Fruit fly (Drosophila melanogaster) S2 (cell line): ENCODE data around the gene CG42656.

ENCODE experiments used
- CG8478 ChIP-seq: fragments of >200 bp; optimal IDR thresholded peaks from 2 replicates; lab custom pipeline; 2018
- CTCF ChIP-seq, 2 experiments: fragments of >200 bp; optimal IDR thresholded peaks; 2 replicates each; lab custom pipeline; 2018

dm6 chr3R:7502276-7502675, 9.2 kb upstream of the CG42656 start, which contains the start of gene Mics1:
- TF ChIP-seq CG8478 (no peak), CTCF (optimal IDR thresholded peaks at IDR 0.05; lab: Kevin White, UChicago) (no peak)
